Worm (Caenorhabditis elegans): Measurements from ENCODE around the gene str-41.

Gene str-41

DNA sequence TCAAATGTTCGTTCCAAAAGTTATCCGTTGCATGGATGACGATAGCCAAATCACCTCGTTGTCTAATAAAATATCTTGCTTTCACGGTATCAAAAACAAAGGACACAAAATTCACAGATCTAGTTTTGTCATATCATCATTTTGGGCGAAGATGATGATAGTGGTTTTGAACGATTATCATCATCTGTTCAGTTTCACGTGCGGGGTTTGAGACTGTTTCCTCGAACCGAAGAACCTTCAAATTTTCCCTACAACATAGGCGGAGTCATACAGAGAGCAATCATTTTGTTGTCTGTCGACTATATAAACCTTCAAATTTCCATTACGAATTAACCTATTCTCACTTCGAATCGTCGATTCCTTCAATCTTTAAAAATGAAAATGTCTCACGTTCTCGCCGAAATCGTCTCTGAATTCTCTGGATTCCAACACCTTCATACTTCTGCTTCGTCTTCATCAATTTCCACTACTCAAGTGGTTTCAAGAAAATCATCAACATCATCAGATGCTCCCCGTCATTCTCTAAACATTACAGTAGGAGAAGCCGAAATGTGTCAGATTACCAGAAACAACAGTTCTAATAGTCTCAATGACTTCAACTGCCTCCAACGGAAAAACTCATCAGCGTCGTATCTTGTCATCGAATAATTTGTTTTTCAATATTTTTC is 1.4 kb downstream of the str-41 start, which contains the start of gene F18E3.11:
Gene F18E3.11 (plus strand): TSS at position 376 of the 668 bp plus-strand sequence.
- TF ChIP-seq unc-62 (GFP tag; optimal IDR thresholded peaks at IDR 0.05) (no peak), tbx-8 (GFP tag; optimal IDR thresholded peaks at IDR 0.05) (no peak), bed-3 (GFP tag; optimal IDR thresholded peaks at IDR 0.05) (no peak), snpc-4 (tag; optimal IDR thresholded peaks at IDR 0.05) (no peak), elt-1 (tag; optimal IDR thresholded peaks at IDR 0.05; ENCODE audit: borderline replicate concordance, insufficient read depth) (no peak), ceh-39 (tag; optimal IDR thresholded peaks at IDR 0.05) (no peak), nhr-12 (tag; optimal IDR thresholded peaks at IDR 0.05) (no peak), lin-32 (GFP tag; optimal IDR thresholded peaks at IDR 0.05) (no peak), mep-1 (tag; optimal IDR thresholded peaks at IDR 0.05) (no peak), drap-1 (GFP tag; optimal IDR thresholded peaks at IDR 0.05) (no peak), flh-1 (GFP tag; optimal IDR thresholded peaks at IDR 0.05) (no peak)

DNA sequence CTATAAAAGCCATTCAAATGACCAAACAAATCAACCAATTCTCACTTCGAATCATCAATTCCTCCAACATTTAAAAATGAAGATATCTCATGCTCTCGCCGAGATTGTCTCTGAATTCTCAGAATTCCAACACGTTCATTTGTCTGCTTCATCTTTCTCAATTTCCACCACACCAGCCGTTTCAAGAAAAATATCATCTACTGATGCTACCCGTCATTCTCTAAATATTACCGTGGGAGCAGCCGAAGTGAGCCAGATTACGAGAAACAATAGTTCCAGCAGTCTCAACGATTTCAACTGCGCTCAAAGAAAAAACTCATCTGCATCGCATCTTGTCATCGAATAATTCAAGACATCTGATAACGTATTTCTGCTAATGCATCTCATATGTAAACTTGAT is 3.1 kb downstream of the str-41 start, which contains the start of gene F18E3.12:
Gene F18E3.12 (plus strand): TSS at position 77 of the 400 bp plus-strand sequence.
- no peak for TF ChIP-seq ztf-11 (tag; optimal IDR thresholded peaks at IDR 0.05)
- TF ChIP-seq nhr-237 (tag; optimal IDR thresholded peaks at IDR 0.05) = no peak
- TF ChIP-seq sptf-1 (tag; optimal IDR thresholded peaks at IDR 0.05) = no peak
- TF ChIP-seq lin-32 (GFP tag; optimal IDR thresholded peaks at IDR 0.05) = no peak
- TF ChIP-seq drap-1 (GFP tag; optimal IDR thresholded peaks at IDR 0.05) = no peak
- TF ChIP-seq lsy-2 (tag; optimal IDR thresholded peaks at IDR 0.05) = no peak
- TF ChIP-seq ces-1 (GFP tag; optimal IDR thresholded peaks at IDR 0.05) = no peak
- no peak for TF ChIP-seq nhr-76 (tag; optimal IDR thresholded peaks at IDR 0.05)
- TF ChIP-seq unc-62 (GFP tag; optimal IDR thresholded peaks at IDR 0.05) = no peak
- TF ChIP-seq elt-1 (tag; optimal IDR thresholded peaks at IDR 0.05; ENCODE audit: borderline replicate concordance, insufficient read depth) = no peak
- TF ChIP-seq mab-5 (tag; optimal IDR thresholded peaks at IDR 0.05) = no peak
- no peak for TF ChIP-seq elt-3 (tag; optimal IDR thresholded peaks at IDR 0.05)
- no peak for TF ChIP-seq tbx-8 (GFP tag; optimal IDR thresholded peaks at IDR 0.05)
- TF ChIP-seq nhr-28 (tag; optimal IDR thresholded peaks at IDR 0.05) = no peak
- TF ChIP-seq ceh-83 (GFP tag; optimal IDR thresholded peaks at IDR 0.05) = no peak

DNA sequence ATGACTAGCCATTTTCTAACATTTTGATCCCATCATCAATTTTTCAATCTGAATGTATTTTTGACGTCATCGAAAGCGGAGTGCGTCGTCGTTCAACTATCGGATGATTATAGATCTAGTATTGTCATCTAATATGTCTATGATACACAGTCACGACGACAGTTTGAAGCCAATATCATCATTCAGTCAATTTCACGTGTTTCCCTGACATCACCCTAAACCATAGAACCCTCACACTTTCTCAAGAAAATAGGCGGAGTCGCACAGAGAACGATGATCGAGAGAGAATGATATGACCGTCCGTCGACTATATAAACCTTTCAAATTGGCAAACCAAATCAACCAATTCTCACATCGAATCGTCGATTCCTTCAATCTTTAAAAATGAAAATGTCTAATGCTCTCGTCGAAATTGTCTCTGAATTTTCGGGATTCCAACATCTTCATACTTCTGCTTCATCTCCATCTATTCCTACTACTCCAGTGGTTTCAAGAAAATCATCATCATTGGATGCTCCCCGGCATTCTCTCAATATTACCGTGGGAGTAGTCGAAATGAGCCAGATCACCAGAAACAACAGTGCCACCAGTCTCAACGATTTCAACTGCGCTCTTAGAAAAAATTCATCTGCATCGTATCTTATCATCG is 4.1 kb downstream of the str-41 start, which contains the start of gene F18E3.13:
Gene F18E3.13 (plus strand): TSS at position 385 of the 649 bp plus-strand sequence.
- TF ChIP-seq unc-62 (GFP tag; optimal IDR thresholded peaks at IDR 0.05) (peak; percentile 69), elt-3 (tag; optimal IDR thresholded peaks at IDR 0.05) (peak; percentile 22), bed-3 (GFP tag; optimal IDR thresholded peaks at IDR 0.05) (no peak)

DNA sequence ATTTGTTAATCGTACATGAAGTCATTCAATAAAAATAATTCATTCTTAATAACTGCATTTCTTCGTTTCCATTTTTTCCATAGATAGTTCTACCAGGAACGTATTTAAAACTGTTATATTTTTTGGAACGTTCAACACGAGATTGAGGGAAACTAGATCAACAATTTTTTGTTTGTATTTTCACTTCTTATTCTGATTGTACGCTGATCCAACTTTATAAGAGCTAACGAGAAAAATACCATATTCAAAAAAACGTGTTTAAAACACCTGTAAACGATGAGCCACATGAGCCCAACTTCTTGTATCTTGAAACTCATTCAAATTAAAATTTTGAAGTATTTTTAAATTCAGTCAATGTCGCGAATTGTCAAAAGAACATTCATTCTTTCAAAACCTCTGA is 4.8 kb downstream of the str-41 start:
- TF ChIP-seq ceh-43 (GFP tag; optimal IDR thresholded peaks at IDR 0.05) (no peak), cnd-1 (tag; optimal IDR thresholded peaks at IDR 0.05) (no peak), drap-1 (GFP tag; optimal IDR thresholded peaks at IDR 0.05) (no peak), lin-13 (tag; optimal IDR thresholded peaks at IDR 0.05) (no peak), unc-120 (tag; optimal IDR thresholded peaks at IDR 0.05; ENCODE audit: poor library complexity, severe bottlenecking) (no peak), elt-3 (tag; optimal IDR thresholded peaks at IDR 0.05) (no peak), ham-2 (GFP tag; optimal IDR thresholded peaks at IDR 0.05) (no peak), nhr-28 (tag; optimal IDR thresholded peaks at IDR 0.05) (no peak), nhr-76 (tag; optimal IDR thresholded peaks at IDR 0.05) (no peak)

DNA sequence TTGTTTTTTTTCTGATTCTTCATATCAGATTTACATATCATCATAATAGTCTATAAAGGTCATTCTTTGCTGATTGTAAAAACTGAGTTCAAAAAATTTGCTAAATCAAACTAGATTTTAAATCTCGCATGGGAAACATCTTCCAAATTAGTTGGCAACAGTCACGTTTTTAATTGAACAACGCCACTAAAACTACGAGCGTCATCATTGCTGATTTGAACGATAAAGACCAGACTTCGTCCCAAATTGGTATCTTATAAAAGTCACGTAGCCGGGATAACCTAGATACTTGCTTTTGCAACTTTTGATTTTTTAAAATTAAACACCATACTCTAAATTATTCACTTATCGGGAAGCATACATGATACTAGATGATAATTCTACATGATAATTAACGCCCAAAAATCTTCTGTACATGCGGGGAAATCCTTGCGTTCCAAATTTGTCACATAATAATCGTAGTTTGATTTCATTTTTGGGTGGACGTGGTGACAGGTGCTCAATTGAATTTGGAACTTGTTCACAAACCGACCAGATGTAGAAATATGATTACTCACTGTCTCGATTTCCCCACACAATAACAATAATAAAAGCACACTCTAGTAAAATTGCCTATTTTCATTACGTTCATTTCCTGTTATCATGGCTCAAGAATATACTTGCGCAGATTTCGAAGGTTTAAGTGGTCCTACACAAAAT is 5.4 kb downstream of the str-41 start, which contains the start of gene srw-67:
Gene srw-67 (plus strand): TSS at position 643 of the 699 bp plus-strand sequence.
- no peak for TF ChIP-seq elt-1 (tag; optimal IDR thresholded peaks at IDR 0.05; ENCODE audit: borderline replicate concordance, insufficient read depth)
- TF ChIP-seq mab-5 (tag; optimal IDR thresholded peaks at IDR 0.05) = no peak
- no peak for TF ChIP-seq nhr-2 (tag; optimal IDR thresholded peaks at IDR 0.05)
- no peak for TF ChIP-seq ceh-83 (GFP tag; optimal IDR thresholded peaks at IDR 0.05)
- TF ChIP-seq flh-1 (GFP tag; optimal IDR thresholded peaks at IDR 0.05) = no peak
- no peak for TF ChIP-seq elt-3 (tag; optimal IDR thresholded peaks at IDR 0.05)
- no peak for TF ChIP-seq mep-1 (tag; optimal IDR thresholded peaks at IDR 0.05)
- no peak for TF ChIP-seq sem-2 (GFP tag; optimal IDR thresholded peaks at IDR 0.05)
- TF ChIP-seq nhr-76 (tag; optimal IDR thresholded peaks at IDR 0.05) = no peak
- TF ChIP-seq unc-62 (GFP tag; optimal IDR thresholded peaks at IDR 0.05) = no peak
- TF ChIP-seq blmp-1 (tag; optimal IDR thresholded peaks at IDR 0.05) = no peak
- no peak for TF ChIP-seq tbx-8 (GFP tag; optimal IDR thresholded peaks at IDR 0.05)
- TF ChIP-seq ham-2 (GFP tag; optimal IDR thresholded peaks at IDR 0.05) = no peak
